Fruit fly (Drosophila melanogaster) whole organism, embryonic: ENCODE data around the gene sip1.

Experiments
- Atf3 ChIP-seq: fragments of 200-800 bp; sonication (Bioruptor generic); optimal IDR thresholded peaks from 3 replicates; lab custom pipeline; 2016; ENCODE audit warnings: missing biosample characterization, missing genetic modification characterization
- Awh ChIP-seq: fragments of 200-800 bp; sonication (Bioruptor generic); IDR thresholded peaks from 2 replicates; pipeline ENCODE4, ENCODE4 v1.3.6; 2022; ENCODE audit warnings: missing biosample characterization, missing genetic modification characterization
- Bgb ChIP-seq: fragments of 200-800 bp; sonication (Bioruptor generic); IDR thresholded peaks from 2 replicates; pipeline ENCODE4 v1.3.6; 2022; ENCODE audit warnings: missing biosample characterization, missing genetic modification characterization; ENCODE audit not compliant: partially characterized antibody
- BtbVII ChIP-seq: fragments of 200-800 bp; sonication (Bioruptor generic); optimal IDR thresholded peaks from 3 replicates; lab custom pipeline; 2017; ENCODE audit warnings: missing biosample characterization, mild to moderate bottlenecking, missing genetic modification characterization
- CG10267 ChIP-seq: fragments of 200-800 bp; sonication (Bioruptor generic); optimal IDR thresholded peaks from 2 replicates; lab custom pipeline; 2018; ENCODE audit warnings: missing biosample characterization, mild to moderate bottlenecking, missing genetic modification characterization, moderate library complexity
- CG10321 ChIP-seq: fragments of 200-800 bp; sonication (Bioruptor generic); IDR thresholded peaks from 2 replicates; pipeline ENCODE4 v1.3.6; 2022; ENCODE audit warnings: missing biosample characterization, missing genetic modification characterization
- CG11085 ChIP-seq: fragments of 200-800 bp; sonication (Bioruptor generic); IDR thresholded peaks from 2 replicates; pipeline ENCODE4 v1.3.6; 2022; ENCODE audit warnings: missing biosample characterization, missing genetic modification characterization
- CG11696 ChIP-seq: fragments of 200-800 bp; sonication (Bioruptor generic); IDR thresholded peaks from 2 replicates; pipeline ENCODE4 v1.3.6; 2022; ENCODE audit warnings: missing biosample characterization, missing genetic modification characterization
- CG12219 ChIP-seq: fragments of 200-800 bp; sonication (Bioruptor generic); optimal IDR thresholded peaks from 3 replicates; lab custom pipeline; 2018; ENCODE audit warnings: missing biosample characterization, mild to moderate bottlenecking, missing genetic modification characterization
- CG13287 ChIP-seq: fragments of 200-800 bp; sonication (Bioruptor generic); IDR thresholded peaks from 2 replicates; pipeline ENCODE4 v1.3.6; 2022; ENCODE audit warnings: missing biosample characterization, missing genetic modification characterization; ENCODE audit not compliant: partially characterized antibody
- CG1647 ChIP-seq: fragments of 200-800 bp; sonication (Bioruptor generic); optimal IDR thresholded peaks from 3 replicates; lab custom pipeline; 2016; ENCODE audit warnings: missing biosample characterization, missing genetic modification characterization
- CG16863 ChIP-seq: fragments of 200-800 bp; sonication (Bioruptor generic); optimal IDR thresholded peaks from 3 replicates; lab custom pipeline; 2016; ENCODE audit warnings: missing biosample characterization, missing genetic modification characterization
- CG17328 ChIP-seq: fragments of 200-800 bp; sonication (Bioruptor generic); IDR thresholded peaks from 2 replicates; pipeline ENCODE4 v1.3.6; 2022; ENCODE audit warnings: missing biosample characterization, missing genetic modification characterization
- CG30020 ChIP-seq: fragments of 200-800 bp; optimal IDR thresholded peaks from 2 replicates; lab custom pipeline; 2019; ENCODE audit warnings: missing biosample characterization, mild to moderate bottlenecking, missing genetic modification characterization, moderate library complexity
- CG30431 ChIP-seq: fragments of 200-800 bp; sonication (Bioruptor generic); optimal IDR thresholded peaks from 2 replicates; lab custom pipeline; 2017; ENCODE audit warnings: missing biosample characterization, missing genetic modification characterization
- CG31388 ChIP-seq: fragments of 200-800 bp; sonication (Bioruptor generic); optimal IDR thresholded peaks from 2 replicates; lab custom pipeline; 2016; ENCODE audit warnings: missing biosample characterization, missing genetic modification characterization
- CG33557 ChIP-seq: fragments of 200-800 bp; sonication (Bioruptor generic); optimal IDR thresholded peaks from 2 replicates; lab custom pipeline; 2019; ENCODE audit warnings: missing biosample characterization, mild to moderate bottlenecking, missing genetic modification characterization, moderate library complexity
- CG3838 ChIP-seq: fragments of 200-800 bp; sonication (Bioruptor generic); optimal IDR thresholded peaks from 3 replicates; lab custom pipeline; 2016; ENCODE audit warnings: missing biosample characterization, missing genetic modification characterization
- CG4404 ChIP-seq: fragments of 200-800 bp; sonication (Bioruptor generic); IDR thresholded peaks from 2 replicates; pipeline ENCODE4 v1.3.6; 2022; ENCODE audit warnings: missing biosample characterization, missing genetic modification characterization
- CG4820 ChIP-seq: fragments of 200-800 bp; sonication (Bioruptor generic); optimal IDR thresholded peaks from 3 replicates; lab custom pipeline; 2016; ENCODE audit warnings: missing biosample characterization, missing genetic modification characterization
- CG6791 ChIP-seq: fragments of 200-800 bp; sonication (Bioruptor generic); IDR thresholded peaks from 3 replicates; pipeline ENCODE4 v1.3.6; 2022; ENCODE audit warnings: missing biosample characterization, missing genetic modification characterization; ENCODE audit not compliant: partially characterized antibody
- Dfd ChIP-seq, 2 experiments: fragments of >200 bp; optimal IDR thresholded peaks; 2 replicates each; lab custom pipeline; 2017; ENCODE audit warnings: missing biosample characterization in 2 of 2, missing genetic modification characterization in 2 of 2
- Dref ChIP-seq: fragments of 200-800 bp; sonication (Bioruptor generic); IDR thresholded peaks from 2 replicates; pipeline ENCODE4 v1.3.6; 2022; ENCODE audit warnings: missing biosample characterization, missing genetic modification characterization
- Eip74EF ChIP-seq, 2 experiments: fragments of 200-800 bp in 1 of 2; fragments of >200 bp in 1 of 2; sonication (Bioruptor generic) in 1 of 2; optimal IDR thresholded peaks; 2 replicates each; lab custom pipeline; 2017 to 2019; ENCODE audit warnings: missing biosample characterization in 2 of 2, missing genetic modification characterization in 2 of 2, mild to moderate bottlenecking in 1 of 2, moderate library complexity in 1 of 2
- Fer1 ChIP-seq: fragments of 200-800 bp; sonication (Bioruptor generic); optimal IDR thresholded peaks from 2 replicates; lab custom pipeline; 2017; ENCODE audit warnings: missing biosample characterization, mild to moderate bottlenecking, missing genetic modification characterization
- HHEX ChIP-seq: fragments of 200-800 bp; sonication (Bioruptor generic); optimal IDR thresholded peaks from 3 replicates; lab custom pipeline; 2017; ENCODE audit warnings: missing biosample characterization, mild to moderate bottlenecking, missing genetic modification characterization, missing genetic modification reagents
- Hey ChIP-seq: fragments of 200-800 bp; sonication (Bioruptor generic); optimal IDR thresholded peaks from 3 replicates; lab custom pipeline; 2018; ENCODE audit warnings: missing biosample characterization, mild to moderate bottlenecking, missing genetic modification characterization
- Hr39 ChIP-seq: fragments of >200 bp; optimal IDR thresholded peaks from 2 replicates; lab custom pipeline; 2017
- NFAT ChIP-seq: fragments of 200-800 bp; sonication (Bioruptor generic); IDR thresholded peaks from 2 replicates; pipeline ENCODE4 v1.3.6; 2022; ENCODE audit warnings: missing biosample characterization, missing genetic modification characterization
- Trl ChIP-seq, 3 experiments: fragments of >200 bp in 2 of 3; fragments of 200-800 bp in 1 of 3; sonication (Bioruptor generic) in 1 of 3; optimal IDR thresholded peaks; 2 replicates in 1 of 3; 3 replicates in 2 of 3; lab custom pipeline; 2016 to 2017; ENCODE audit warnings: missing biosample characterization in 1 of 3, missing genetic modification characterization in 1 of 3
- amos ChIP-seq: fragments of 200-800 bp; sonication (Bioruptor generic); IDR thresholded peaks from 2 replicates; pipeline ENCODE4 v1.3.6; 2022; ENCODE audit warnings: missing biosample characterization, missing genetic modification characterization; ENCODE audit not compliant: partially characterized antibody
- aop ChIP-seq: fragments of 200-800 bp; sonication (Bioruptor generic); IDR thresholded peaks from 2 replicates; pipeline ENCODE4 v1.3.6; 2022; ENCODE audit warnings: missing biosample characterization, missing genetic modification characterization
- bab2 ChIP-seq: fragments of 200-800 bp; sonication (Bioruptor generic); optimal IDR thresholded peaks from 2 replicates; lab custom pipeline; 2016; ENCODE audit warnings: missing biosample characterization, missing genetic modification characterization
- corto ChIP-seq: fragments of 200-800 bp; sonication (Bioruptor generic); optimal IDR thresholded peaks from 2 replicates; lab custom pipeline; 2016; ENCODE audit warnings: missing biosample characterization, mild to moderate bottlenecking, missing genetic modification characterization, moderate library complexity
- danr ChIP-seq: fragments of 200-800 bp; sonication (Bioruptor generic); IDR thresholded peaks from 2 replicates; pipeline ENCODE4 v1.3.6; 2022; ENCODE audit warnings: missing biosample characterization, missing genetic modification characterization
- esg ChIP-seq: fragments of 200-800 bp; sonication (Bioruptor generic); conservative IDR thresholded peaks from 2 replicates; pipeline ENCODE4 v1.3.6; 2022; ENCODE audit warnings: missing biosample characterization, missing genetic modification characterization
- eve ChIP-seq, 2 experiments: fragments of >200 bp; optimal IDR thresholded peaks; 2 replicates each; lab custom pipeline; 2017; ENCODE audit warnings: missing biosample characterization in 2 of 2, missing genetic modification characterization in 2 of 2
- eyg ChIP-seq: fragments of 200-800 bp; sonication (Bioruptor generic); optimal IDR thresholded peaks from 3 replicates; lab custom pipeline; 2016; ENCODE audit warnings: missing biosample characterization, missing genetic modification characterization
- gro ChIP-seq: fragments of 200-800 bp; sonication (Bioruptor generic); optimal IDR thresholded peaks from 2 replicates; lab custom pipeline; 2016; ENCODE audit warnings: missing biosample characterization, missing genetic modification characterization
- hbn ChIP-seq: fragments of 200-800 bp; sonication (Bioruptor generic); IDR thresholded peaks from 2 replicates; pipeline ENCODE4 v1.3.6; 2022; ENCODE audit warnings: missing biosample characterization, missing genetic modification characterization; ENCODE audit not compliant: partially characterized antibody
- hkb ChIP-seq, 2 experiments: fragments of 200-800 bp in 1 of 2; fragments of >200 bp in 1 of 2; sonication (Bioruptor generic) in 1 of 2; IDR thresholded peaks in 1 of 2; optimal IDR thresholded peaks in 1 of 2; 2 replicates each; pipeline versions ENCODE4 v1.3.6 to Lab custom; 2017 to 2022; ENCODE audit warnings: missing biosample characterization in 1 of 2, missing genetic modification characterization in 1 of 2
- ken ChIP-seq: fragments of 200-800 bp; sonication (Bioruptor generic); IDR thresholded peaks from 3 replicates; pipeline ENCODE4 v1.3.6; 2022; ENCODE audit warnings: missing biosample characterization, missing genetic modification characterization
- luna ChIP-seq: fragments of 200-800 bp; sonication (Bioruptor generic); optimal IDR thresholded peaks from 2 replicates; lab custom pipeline; 2016; ENCODE audit warnings: missing biosample characterization, missing genetic modification characterization
- nom ChIP-seq: fragments of 200-800 bp; sonication (Bioruptor generic); optimal IDR thresholded peaks from 2 replicates; lab custom pipeline; 2017; ENCODE audit warnings: missing biosample characterization, missing genetic modification characterization, mild to moderate bottlenecking, moderate library complexity, missing genetic modification reagents
- psq ChIP-seq: fragments of 200-800 bp; sonication (Bioruptor generic); optimal IDR thresholded peaks from 2 replicates; lab custom pipeline; 2017; ENCODE audit warnings: missing biosample characterization, missing genetic modification characterization
- sens ChIP-seq: fragments of 200-800 bp; sonication (Bioruptor generic); peaks from one replicate; lab custom pipeline; 2016; ENCODE audit warnings: missing biosample characterization, missing genetic modification characterization
- sna ChIP-seq: fragments of 200-800 bp; sonication (Bioruptor generic); IDR thresholded peaks from 2 replicates; pipeline ENCODE4 v1.3.6; 2022; ENCODE audit warnings: missing biosample characterization, missing genetic modification characterization; ENCODE audit not compliant: partially characterized antibody
- so ChIP-seq: fragments of 200-800 bp; sonication (Bioruptor generic); IDR thresholded peaks from 3 replicates; pipeline ENCODE4 v1.3.6; 2022; ENCODE audit warnings: missing biosample characterization, missing genetic modification characterization
- tna ChIP-seq: fragments of 200-800 bp; sonication (Bioruptor generic); IDR thresholded peaks from 2 replicates; pipeline ENCODE4 v1.3.6; 2022; ENCODE audit warnings: missing biosample characterization, missing genetic modification characterization; ENCODE audit not compliant: partially characterized antibody
- wek ChIP-seq: fragments of 200-800 bp; sonication (Bioruptor generic); optimal IDR thresholded peaks from 3 replicates; lab custom pipeline; 2018; ENCODE audit warnings: missing biosample characterization, mild to moderate bottlenecking, missing genetic modification characterization, moderate library complexity

sip1 gene

DNA sequence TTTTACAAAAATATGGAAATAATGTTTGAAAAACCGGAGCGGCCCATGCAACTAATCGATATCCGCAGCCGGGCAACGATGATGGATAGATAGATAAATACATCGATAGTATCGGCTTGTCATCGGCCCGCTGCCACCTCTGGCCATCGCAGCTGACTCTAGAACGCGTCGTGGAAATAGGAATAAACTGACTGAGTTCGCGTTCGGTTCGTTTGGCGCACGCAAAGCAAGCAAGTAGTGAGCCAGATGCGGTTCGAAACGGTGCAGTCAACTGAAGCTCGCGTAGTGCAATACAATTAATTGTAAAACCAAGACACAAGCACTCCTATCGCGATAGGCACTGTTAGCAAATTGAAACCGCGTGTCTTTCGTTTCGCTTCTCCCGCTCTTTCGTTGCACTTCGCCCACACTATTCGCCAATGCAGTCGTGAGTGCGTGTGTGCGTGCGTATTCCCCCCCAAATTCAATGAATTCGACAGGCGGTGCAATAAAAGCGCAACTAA, 3.7 kb downstream of the sip1 start, which contains the start of gene CG11030 (continued):
- TF ChIP-seq Eip74EF (GFP tag; optimal IDR thresholded peaks at IDR 0.05; lab: Kevin White, UChicago), result no peak
- no peak for TF ChIP-seq corto (GFP tag; lab: Kevin White, UChicago)
- TF ChIP-seq Bgb (GFP tag; lab: Robert Waterston, UW), result peak; percentile 100
- no peak for TF ChIP-seq CG33557 (GFP tag; lab: Kevin White, UChicago)
- peak; percentile 65; the same call in 1 of the 2 replicates for TF ChIP-seq NFAT (GFP tag; lab: Robert Waterston, UW)
- TF ChIP-seq CG4820, result no peak
- TF ChIP-seq eyg (GFP tag; lab: Kevin White, UChicago), result no peak
- TF ChIP-seq CG16863, result no peak
- TF ChIP-seq nom, result no peak
- TF ChIP-seq Dfd (GFP tag; optimal IDR thresholded peaks at IDR 0.05; lab: Kevin White, UChicago), result no peak
- peak; percentile 98 for TF ChIP-seq hbn (GFP tag; lab: Robert Waterston, UW)
- TF ChIP-seq BtbVII (GFP tag; lab: Kevin White, UChicago), result no peak
- peak; percentile 100 for TF ChIP-seq Dref (GFP tag; lab: Robert Waterston, UW)
- TF ChIP-seq Atf3 (GFP tag; lab: Kevin White, UChicago), result no peak
- no peak for TF ChIP-seq ken (GFP tag; lab: Robert Waterston, UW)
- TF ChIP-seq eve (GFP tag; optimal IDR thresholded peaks at IDR 0.05; lab: Kevin White, UChicago), result no peak
- peak; percentile 98 for TF ChIP-seq tna (GFP tag; lab: Robert Waterston, UW)
- peak in 1 of 2 experiments; percentile 12 for TF ChIP-seq Trl (optimal IDR thresholded peaks at IDR 0.05; lab: Kevin White, UChicago)
- no peak for TF ChIP-seq Trl (GFP tag; optimal IDR thresholded peaks at IDR 0.05; lab: Kevin White, UChicago)
- TF ChIP-seq wek, result no peak
- TF ChIP-seq so (GFP tag; lab: Robert Waterston, UW), result no peak
- peak; percentile 81 for TF ChIP-seq sens (GFP tag; lab: Kevin White, UChicago)
- TF ChIP-seq CG3838 (GFP tag; lab: Kevin White, UChicago), result no peak
- peak; percentile 99 for TF ChIP-seq CG13287 (GFP tag; lab: Robert Waterston, UW)
- TF ChIP-seq Hey, result no peak
- no peak for TF ChIP-seq CG10321 (GFP tag; lab: Robert Waterston, UW)
- no peak for TF ChIP-seq Fer1
- no peak for TF ChIP-seq CG31388 (GFP tag; lab: Kevin White, UChicago)
- TF ChIP-seq CG11696 (GFP tag; lab: Robert Waterston, UW), result no peak
- no peak for TF ChIP-seq CG1647
- no peak for TF ChIP-seq danr (GFP tag; lab: Robert Waterston, UW)
- TF ChIP-seq CG12219 (GFP tag; lab: Kevin White, UChicago), result no peak
- TF ChIP-seq luna (GFP tag; lab: Kevin White, UChicago), result no peak
- TF ChIP-seq sna (GFP tag; lab: Robert Waterston, UW), result peak; percentile 98
- TF ChIP-seq bab2 (GFP tag; lab: Kevin White, UChicago), result no peak
- TF ChIP-seq CG6791 (GFP tag; lab: Robert Waterston, UW), result peak; percentile 100
- no peak for TF ChIP-seq Awh (GFP tag; lab: Robert Waterston, UW)
- peak; percentile 100 for TF ChIP-seq amos (GFP tag; lab: Robert Waterston, UW)
- TF ChIP-seq CG30431, result no peak
- TF ChIP-seq hkb (optimal IDR thresholded peaks at IDR 0.05; lab: Kevin White, UChicago), result no peak
- TF ChIP-seq hkb (GFP tag; IDR thresholded peaks at IDR 0.05; lab: Robert Waterston, UW), result no peak
- TF ChIP-seq CG11085 (GFP tag; lab: Robert Waterston, UW), result no peak
- TF ChIP-seq HHEX (GFP tag; lab: Kevin White, UChicago), result no peak
- TF ChIP-seq CG4404, result no peak
- peak; percentile 48 for TF ChIP-seq psq (GFP tag; lab: Kevin White, UChicago)
- no peak for TF ChIP-seq esg (GFP tag; lab: Robert Waterston, UW)
- no peak for TF ChIP-seq gro (GFP tag; lab: Kevin White, UChicago)
- peak; percentile 26 for TF ChIP-seq CG10267 (tag; lab: Kevin White, UChicago)
- TF ChIP-seq aop (GFP tag; lab: Robert Waterston, UW), result no peak
- 0 out of 2 replicates have a peak, but pooled peaks have one; percentile 6 for TF ChIP-seq CG17328 (GFP tag; lab: Robert Waterston, UW)
- no peak for TF ChIP-seq CG30020
- TF ChIP-seq Hr39 (lab: Kevin White, UChicago), result no peak
